Fruit fly (Drosophila melanogaster): ENCODE results near the gene Trf2.

The Trf2 gene

DNA sequence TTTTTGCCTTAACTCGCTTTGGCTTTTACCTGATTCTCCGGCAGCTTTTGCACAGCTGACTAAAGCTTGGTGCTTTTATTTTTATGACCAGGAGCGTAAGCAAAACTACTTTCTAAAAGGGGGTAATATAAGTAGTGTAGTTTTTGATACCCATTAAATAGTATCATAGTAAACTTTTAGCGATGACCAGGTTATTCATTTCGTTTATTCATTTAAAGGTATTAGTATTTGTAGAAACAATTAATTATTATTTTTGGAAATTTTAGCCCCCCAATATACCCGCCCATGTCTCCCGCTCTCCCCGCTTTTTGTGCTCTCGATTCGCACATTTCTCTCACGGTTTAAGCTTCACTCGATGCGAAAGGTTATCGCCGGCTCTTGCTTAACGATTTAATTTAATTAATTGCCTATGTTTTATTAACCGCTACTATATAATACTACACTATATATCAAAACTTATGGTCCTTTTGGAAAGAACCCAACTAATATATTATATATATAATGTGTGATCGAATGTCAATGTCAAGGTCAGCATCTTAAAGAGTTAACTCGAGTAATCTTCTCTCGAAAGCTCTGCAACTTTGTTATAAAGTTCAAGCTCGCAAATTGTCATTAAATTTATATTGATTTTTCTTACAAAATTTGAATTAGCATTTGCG lies 55.4 kb downstream of the Trf2 start, which contains the start of gene Sptr (continued):
- TF ChIP-seq seq (GFP tag; IDR thresholded peaks at IDR 0.05) (peak; percentile 93), CG11504 (tag; optimal IDR thresholded peaks at IDR 0.05) (peak; percentile 91), Gsc (GFP tag; IDR thresholded peaks at IDR 0.05) (no peak), Lpt (GFP tag; optimal IDR thresholded peaks at IDR 0.05) (no peak), CG14441 (GFP tag; IDR thresholded peaks at IDR 0.05) (peak; percentile 87), gsb (GFP tag; IDR thresholded peaks at IDR 0.05) (peak; percentile 86), dati (GFP tag; IDR thresholded peaks at IDR 0.05) (0 out of 2 replicates have a peak, but pooled peaks have one; percentile 6), toy (GFP tag; IDR thresholded peaks at IDR 0.05) (peak; percentile 73), dmrt99B (tag; optimal IDR thresholded peaks at IDR 0.05) (peak; percentile 92), Dip2 (GFP tag; IDR thresholded peaks at IDR 0.05) (no peak), chm (GFP tag; IDR thresholded peaks at IDR 0.05) (peak; percentile 74; the same call in 1 of the 2 replicates), wor (GFP tag; IDR thresholded peaks at IDR 0.05) (peak; percentile 67), Trl (optimal IDR thresholded peaks at IDR 0.05) (peak; percentile 35 to 75), Trl (GFP tag; optimal IDR thresholded peaks at IDR 0.05) (peak; percentile 59), CG13775 (GFP tag; optimal IDR thresholded peaks at IDR 0.05) (peak; percentile 80), lab (GFP tag; optimal IDR thresholded peaks at IDR 0.05) (peak; percentile 96), CG6683 (GFP tag; optimal IDR thresholded peaks at IDR 0.05) (peak; percentile 79), Eip74EF (GFP tag; optimal IDR thresholded peaks at IDR 0.05) (peak in 1 of 2 experiments; percentile 82), CG14050 (GFP tag; IDR thresholded peaks at IDR 0.05) (peak; percentile 82), fd102C (GFP tag; optimal IDR thresholded peaks at IDR 0.05) (no peak), CoRest (tag; optimal IDR thresholded peaks at IDR 0.05) (peak; percentile 90), gcm (GFP tag; optimal IDR thresholded peaks at IDR 0.05) (peak; percentile 78), Jarid2 (GFP tag; optimal IDR thresholded peaks at IDR 0.05) (peak; percentile 52), CG1792 (GFP tag; optimal IDR thresholded peaks at IDR 0.05) (peak; percentile 58), dysf (GFP tag; IDR thresholded peaks at IDR 0.05) (peak; percentile 95), ERR (GFP tag; optimal IDR thresholded peaks at IDR 0.05) (peak; percentile 70), CG2678 (tag; optimal IDR thresholded peaks at IDR 0.05) (peak; percentile 94), CG2199 (GFP tag; IDR thresholded peaks at IDR 0.05) (0 out of 3 replicates have a peak, but pooled peaks have one; percentile 36), CG12942 (GFP tag; optimal IDR thresholded peaks at IDR 0.05) (peak; percentile 74), lov (optimal IDR thresholded peaks at IDR 0.05) (no peak), lov (GFP tag; IDR thresholded peaks at IDR 0.05) (0 out of 3 replicates have a peak, but pooled peaks have one; percentile 26), ato (GFP tag; IDR thresholded peaks at IDR 0.05; ENCODE audit: partially characterized antibody) (no peak), pb (GFP tag; optimal IDR thresholded peaks at IDR 0.05) (peak; percentile 25), CG43689 (GFP tag; IDR thresholded peaks at IDR 0.05) (peak; percentile 44; the same call in 1 of the 2 replicates), CG30020 (tag; optimal IDR thresholded peaks at IDR 0.05) (peak; percentile 18), CG12236 (GFP tag; optimal IDR thresholded peaks at IDR 0.05) (no peak), ken (GFP tag; IDR thresholded peaks at IDR 0.05) (peak; percentile 78), h (optimal IDR thresholded peaks at IDR 0.05) (no peak), dm (GFP tag; optimal IDR thresholded peaks at IDR 0.05) (peak; percentile 28), CG11723 (GFP tag; optimal IDR thresholded peaks at IDR 0.05) (peak; percentile 68), CG3847 (GFP tag; IDR thresholded peaks at IDR 0.05) (peak; percentile 92), CG10959 (GFP tag; IDR thresholded peaks at IDR 0.05) (peak; percentile 31; the same call in 1 of the 2 replicates), Vsx1 (GFP tag; optimal IDR thresholded peaks at IDR 0.05) (peak; percentile 69), CG4424 (GFP tag; optimal IDR thresholded peaks at IDR 0.05) (peak; percentile 74), ftz-f1 (GFP tag; optimal IDR thresholded peaks at IDR 0.05) (peak; percentile 54), Ptx1 (GFP tag; IDR thresholded peaks at IDR 0.05) (peak; percentile 90), cg (GFP tag; optimal IDR thresholded peaks at IDR 0.05) (no peak), Hey (tag; optimal IDR thresholded peaks at IDR 0.05) (peak; percentile 14), sqz (GFP tag; optimal IDR thresholded peaks at IDR 0.05) (no peak), CG7556 (GFP tag; optimal IDR thresholded peaks at IDR 0.05) (peak; percentile 91), CG2875 (GFP tag; optimal IDR thresholded peaks at IDR 0.05) (peak; percentile 62)

All from whole organism, embryonic.